Fruit fly (Drosophila melanogaster) whole organism, embryonic: ENCODE results near the gene CG32295.

ENCODE experiments used
- Atf3 ChIP-seq: fragments of 200-800 bp; sonication (Bioruptor generic); optimal IDR thresholded peaks from 3 replicates; lab custom pipeline; 2016; ENCODE audit warnings: missing biosample characterization, missing genetic modification characterization
- Bgb ChIP-seq: fragments of 200-800 bp; sonication (Bioruptor generic); IDR thresholded peaks from 2 replicates; pipeline ENCODE4 v1.3.6; 2022; ENCODE audit warnings: missing biosample characterization, missing genetic modification characterization; ENCODE audit not compliant: partially characterized antibody
- BtbVII ChIP-seq: fragments of 200-800 bp; sonication (Bioruptor generic); optimal IDR thresholded peaks from 3 replicates; lab custom pipeline; 2017; ENCODE audit warnings: missing biosample characterization, mild to moderate bottlenecking, missing genetic modification characterization
- CG10209 ChIP-seq: fragments of 200-800 bp; sonication (Bioruptor generic); optimal IDR thresholded peaks from 3 replicates; lab custom pipeline; 2017; ENCODE audit warnings: missing biosample characterization, mild to moderate bottlenecking, missing genetic modification characterization, missing genetic modification reagents
- CG10274 ChIP-seq: fragments of 200-800 bp; sonication (Bioruptor generic); optimal IDR thresholded peaks from 3 replicates; lab custom pipeline; 2017; ENCODE audit warnings: missing biosample characterization, mild to moderate bottlenecking, missing genetic modification characterization
- CG10321 ChIP-seq: fragments of 200-800 bp; sonication (Bioruptor generic); IDR thresholded peaks from 2 replicates; pipeline ENCODE4 v1.3.6; 2022; ENCODE audit warnings: missing biosample characterization, missing genetic modification characterization
- CG10543 ChIP-seq: fragments of 200-800 bp; sonication (Bioruptor generic); optimal IDR thresholded peaks from 3 replicates; lab custom pipeline; 2017; ENCODE audit warnings: missing biosample characterization, mild to moderate bottlenecking, missing genetic modification characterization, moderate library complexity
- CG12104 ChIP-seq: fragments of 200-800 bp; sonication (Bioruptor generic); optimal IDR thresholded peaks from 3 replicates; lab custom pipeline; 2016; ENCODE audit warnings: missing biosample characterization, missing genetic modification characterization
- CG12219 ChIP-seq: fragments of 200-800 bp; sonication (Bioruptor generic); optimal IDR thresholded peaks from 3 replicates; lab custom pipeline; 2018; ENCODE audit warnings: missing biosample characterization, mild to moderate bottlenecking, missing genetic modification characterization
- CG12236 ChIP-seq: fragments of 200-800 bp; sonication (Bioruptor generic); optimal IDR thresholded peaks from 2 replicates; lab custom pipeline; 2016; ENCODE audit warnings: missing biosample characterization, missing genetic modification characterization
- CG14667 ChIP-seq: fragments of 200-800 bp; sonication (Bioruptor generic); IDR thresholded peaks from 2 replicates; pipeline ENCODE4 v1.3.6; 2022; ENCODE audit warnings: missing biosample characterization, missing genetic modification characterization
- CG15073 ChIP-seq: fragments of 200-800 bp; sonication (Bioruptor generic); optimal IDR thresholded peaks from 2 replicates; lab custom pipeline; 2016; ENCODE audit warnings: missing biosample characterization, missing genetic modification characterization
- CG16863 ChIP-seq: fragments of 200-800 bp; sonication (Bioruptor generic); optimal IDR thresholded peaks from 3 replicates; lab custom pipeline; 2016; ENCODE audit warnings: missing biosample characterization, missing genetic modification characterization
- CG18262 ChIP-seq: fragments of 200-800 bp; optimal IDR thresholded peaks from 3 replicates; lab custom pipeline; 2019; ENCODE audit warnings: missing biosample characterization, mild to moderate bottlenecking, missing genetic modification characterization, moderate library complexity
- CG31224 ChIP-seq: fragments of 200-800 bp; sonication (Bioruptor generic); IDR thresholded peaks from 2 replicates; pipeline ENCODE4 v1.3.6; 2022; ENCODE audit warnings: missing biosample characterization, missing genetic modification characterization
- CG33213 ChIP-seq: fragments of 200-800 bp; sonication (Bioruptor generic); optimal IDR thresholded peaks from 3 replicates; lab custom pipeline; 2016; ENCODE audit warnings: missing biosample characterization, missing genetic modification characterization
- CG33557 ChIP-seq: fragments of 200-800 bp; sonication (Bioruptor generic); optimal IDR thresholded peaks from 2 replicates; lab custom pipeline; 2019; ENCODE audit warnings: missing biosample characterization, mild to moderate bottlenecking, missing genetic modification characterization, moderate library complexity
- CG4328 ChIP-seq: fragments of 200-800 bp; sonication (Bioruptor generic); optimal IDR thresholded peaks from 3 replicates; lab custom pipeline; 2017; ENCODE audit warnings: missing biosample characterization, missing genetic modification reagents, missing genetic modification characterization
- CG43689 ChIP-seq: fragments of 200-800 bp; sonication (Bioruptor generic); IDR thresholded peaks from 2 replicates; pipeline ENCODE4 v1.3.6; 2022; ENCODE audit warnings: missing biosample characterization, missing genetic modification characterization
- CG7372 ChIP-seq: fragments of 200-800 bp; sonication (Bioruptor generic); IDR thresholded peaks from 2 replicates; pipeline ENCODE4 v1.3.6; 2022; ENCODE audit warnings: missing biosample characterization, missing genetic modification characterization
- CG7963 ChIP-seq: fragments of 200-800 bp; sonication (Bioruptor generic); IDR thresholded peaks from 3 replicates; pipeline ENCODE4 v1.3.6; 2022; ENCODE audit warnings: missing biosample characterization, missing genetic modification characterization; ENCODE audit not compliant: partially characterized antibody
- CG7987 ChIP-seq: fragments of 200-800 bp; sonication (Bioruptor generic); optimal IDR thresholded peaks from 2 replicates; lab custom pipeline; 2018; ENCODE audit warnings: missing biosample characterization, mild to moderate bottlenecking, missing genetic modification characterization, moderate library complexity
- CG8765 ChIP-seq: fragments of 200-800 bp; sonication (Bioruptor generic); IDR thresholded peaks from 2 replicates; pipeline ENCODE4 v1.3.6; 2022; ENCODE audit warnings: missing biosample characterization, missing genetic modification characterization
- CTCF ChIP-seq: fragments of 200-800 bp; sonication (Bioruptor generic); optimal IDR thresholded peaks from 2 replicates; lab custom pipeline; 2017; ENCODE audit warnings: missing biosample characterization, mild to moderate bottlenecking, missing genetic modification characterization, moderate library complexity
- D19A ChIP-seq: fragments of 200-800 bp; optimal IDR thresholded peaks from 3 replicates; lab custom pipeline; 2019; ENCODE audit warnings: missing biosample characterization, mild to moderate bottlenecking, missing genetic modification characterization, moderate library complexity
- Dref ChIP-seq: fragments of 200-800 bp; sonication (Bioruptor generic); IDR thresholded peaks from 2 replicates; pipeline ENCODE4 v1.3.6; 2022; ENCODE audit warnings: missing biosample characterization, missing genetic modification characterization
- E2f2 ChIP-seq: fragments of 200-800 bp; sonication (Bioruptor generic); IDR thresholded peaks from 2 replicates; pipeline ENCODE4 v1.3.6; 2022; ENCODE audit warnings: missing biosample characterization, missing genetic modification characterization
- HLH3B ChIP-seq: fragments of 200-800 bp; sonication (Bioruptor generic); IDR thresholded peaks from 2 replicates; pipeline ENCODE4 v1.3.6; 2022; ENCODE audit warnings: missing biosample characterization, missing genetic modification characterization
- Hr3 ChIP-seq: fragments of 200-800 bp; sonication (Bioruptor generic); optimal IDR thresholded peaks from 3 replicates; lab custom pipeline; 2016; ENCODE audit warnings: missing biosample characterization, missing genetic modification characterization
- Meics ChIP-seq: fragments of 200-800 bp; sonication (Bioruptor generic); optimal IDR thresholded peaks from 2 replicates; lab custom pipeline; 2017; ENCODE audit warnings: missing biosample characterization, mild to moderate bottlenecking, missing genetic modification characterization
- Myb ChIP-seq: fragments of 200-800 bp; sonication (Bioruptor generic); optimal IDR thresholded peaks from 2 replicates; lab custom pipeline; 2016; ENCODE audit warnings: missing biosample characterization, missing genetic modification characterization
- Nf-YC ChIP-seq: fragments of 200-800 bp; optimal IDR thresholded peaks from 3 replicates; lab custom pipeline; 2019; ENCODE audit warnings: missing biosample characterization, mild to moderate bottlenecking, missing genetic modification characterization, moderate library complexity
- PHDP ChIP-seq: fragments of 200-800 bp; sonication (Bioruptor generic); optimal IDR thresholded peaks from 3 replicates; lab custom pipeline; 2018; ENCODE audit warnings: missing biosample characterization, mild to moderate bottlenecking, missing genetic modification characterization, moderate library complexity
- Ptx1 ChIP-seq: fragments of 200-800 bp; sonication (Bioruptor generic); IDR thresholded peaks from 2 replicates; pipeline ENCODE4 v1.3.6; 2022; ENCODE audit warnings: missing biosample characterization, missing genetic modification characterization
- TFAM ChIP-seq: fragments of 200-800 bp; sonication (Bioruptor generic); optimal IDR thresholded peaks from 2 replicates; lab custom pipeline; 2017; ENCODE audit warnings: missing biosample characterization, missing genetic modification characterization, inconsistent platforms
- Trl ChIP-seq, 3 experiments: fragments of >200 bp in 2 of 3; fragments of 200-800 bp in 1 of 3; sonication (Bioruptor generic) in 1 of 3; optimal IDR thresholded peaks; 2 replicates in 1 of 3; 3 replicates in 2 of 3; lab custom pipeline; 2016 to 2017; ENCODE audit warnings: missing biosample characterization in 1 of 3, missing genetic modification characterization in 1 of 3
- bigmax ChIP-seq: fragments of 200-800 bp; sonication (Bioruptor generic); optimal IDR thresholded peaks from 2 replicates; lab custom pipeline; 2018; ENCODE audit warnings: missing biosample characterization, mild to moderate bottlenecking, missing genetic modification characterization
- chn ChIP-seq: fragments of 200-800 bp; sonication (Bioruptor generic); optimal IDR thresholded peaks from 2 replicates; lab custom pipeline; 2016; ENCODE audit warnings: missing biosample characterization, missing genetic modification characterization
- croc ChIP-seq: fragments of 200-800 bp; sonication (Bioruptor generic); conservative IDR thresholded peaks from 3 replicates; pipeline ENCODE4 v1.3.6; 2022; ENCODE audit warnings: missing biosample characterization, missing genetic modification characterization
- dati ChIP-seq: fragments of 200-800 bp; sonication (Bioruptor generic); IDR thresholded peaks from 2 replicates; pipeline ENCODE4 v1.3.6; 2022; ENCODE audit warnings: missing biosample characterization, missing genetic modification characterization
- dm ChIP-seq: fragments of 200-800 bp; sonication (Bioruptor generic); optimal IDR thresholded peaks from 3 replicates; lab custom pipeline; 2016; ENCODE audit warnings: missing biosample characterization, missing genetic modification characterization
- dpn ChIP-seq, 2 experiments: fragments of 200-800 bp; sonication (Bioruptor generic); optimal IDR thresholded peaks; 3 replicates each; lab custom pipeline; 2016; ENCODE audit warnings: missing biosample characterization in 2 of 2, missing genetic modification characterization in 2 of 2
- gro ChIP-seq: fragments of 200-800 bp; sonication (Bioruptor generic); optimal IDR thresholded peaks from 2 replicates; lab custom pipeline; 2016; ENCODE audit warnings: missing biosample characterization, missing genetic modification characterization
- onecut ChIP-seq: fragments of 200-800 bp; sonication (Bioruptor generic); IDR thresholded peaks from 2 replicates; pipeline ENCODE4 v1.3.6; 2022; ENCODE audit warnings: missing biosample characterization, missing genetic modification characterization
- pfk ChIP-seq: fragments of 200-800 bp; sonication (Bioruptor generic); optimal IDR thresholded peaks from 2 replicates; lab custom pipeline; 2018; ENCODE audit warnings: missing biosample characterization, mild to moderate bottlenecking, missing genetic modification characterization, moderate library complexity
- pho ChIP-seq: fragments of 200-800 bp; sonication (Bioruptor generic); optimal IDR thresholded peaks from 2 replicates; lab custom pipeline; 2016; ENCODE audit warnings: missing biosample characterization, missing genetic modification characterization
- pita ChIP-seq: fragments of 200-800 bp; sonication (Bioruptor generic); optimal IDR thresholded peaks from 2 replicates; lab custom pipeline; 2017; ENCODE audit warnings: missing biosample characterization, mild to moderate bottlenecking, missing genetic modification characterization
- pros ChIP-seq: fragments of 200-800 bp; sonication (Bioruptor generic); optimal IDR thresholded peaks from 3 replicates; lab custom pipeline; 2019; ENCODE audit warnings: missing biosample characterization, mild to moderate bottlenecking, missing genetic modification characterization, moderate library complexity
- psq ChIP-seq: fragments of 200-800 bp; sonication (Bioruptor generic); optimal IDR thresholded peaks from 2 replicates; lab custom pipeline; 2017; ENCODE audit warnings: missing biosample characterization, missing genetic modification characterization
- so ChIP-seq: fragments of 200-800 bp; sonication (Bioruptor generic); IDR thresholded peaks from 3 replicates; pipeline ENCODE4 v1.3.6; 2022; ENCODE audit warnings: missing biosample characterization, missing genetic modification characterization
- vfl ChIP-seq: fragments of 200-800 bp; sonication (Bioruptor generic); optimal IDR thresholded peaks from 2 replicates; lab custom pipeline; 2016; ENCODE audit warnings: missing biosample characterization, missing genetic modification characterization
- wor ChIP-seq: fragments of 200-800 bp; sonication (Bioruptor generic); IDR thresholded peaks from 2 replicates; pipeline ENCODE4 v1.3.6; 2022; ENCODE audit warnings: missing biosample characterization, missing genetic modification characterization
- zf30C ChIP-seq: fragments of 200-800 bp; sonication (Bioruptor generic); optimal IDR thresholded peaks from 3 replicates; lab custom pipeline; 2018; ENCODE audit warnings: missing biosample characterization, mild to moderate bottlenecking, missing genetic modification characterization

Gene CG32295

dm6 chr3L:2489438-2489837 lies 37.3 kb downstream of the CG32295 start (continued):
- TF ChIP-seq pita (GFP tag; lab: Kevin White, UChicago) (no peak), pfk (peak; percentile 7), dm (no peak), psq (GFP tag; lab: Kevin White, UChicago) (no peak), Nf-YC (tag; lab: Kevin White, UChicago) (no peak), chn (GFP tag; lab: Kevin White, UChicago) (no peak), pros (GFP tag; lab: Kevin White, UChicago) (no peak), croc (GFP tag; lab: Robert Waterston, UW) (no peak), BtbVII (GFP tag; lab: Kevin White, UChicago) (peak; percentile 68), D19A (tag; lab: Kevin White, UChicago) (peak; percentile 32), CG15073 (GFP tag; lab: Kevin White, UChicago) (no peak), PHDP (peak; percentile 35), onecut (GFP tag; lab: Robert Waterston, UW) (peak; percentile 62), CG33557 (GFP tag; lab: Kevin White, UChicago) (peak; percentile 35), Hr3 (GFP tag; lab: Kevin White, UChicago) (no peak), dpn (GFP tag; optimal IDR thresholded peaks at IDR 0.05; lab: Kevin White, UChicago) (peak in 1 of 2 experiments; percentile 15), CG4328 (GFP tag; lab: Kevin White, UChicago) (peak; percentile 62), CG10274 (GFP tag; lab: Kevin White, UChicago) (no peak), wor (GFP tag; lab: Robert Waterston, UW) (no peak), CG7963 (GFP tag; lab: Robert Waterston, UW) (no peak), CG10209 (GFP tag; lab: Kevin White, UChicago) (peak; percentile 37), Trl (optimal IDR thresholded peaks at IDR 0.05; lab: Kevin White, UChicago) (no peak), Trl (GFP tag; optimal IDR thresholded peaks at IDR 0.05; lab: Kevin White, UChicago) (no peak), gro (GFP tag; lab: Kevin White, UChicago) (no peak), CG16863 (GFP tag; lab: Kevin White, UChicago) (no peak), CG33213 (peak; percentile 21), CG8765 (GFP tag; lab: Robert Waterston, UW) (no peak), CG18262 (tag; lab: Kevin White, UChicago) (peak; percentile 52), dati (GFP tag; lab: Robert Waterston, UW) (no peak), CG10321 (GFP tag; lab: Robert Waterston, UW) (no peak), pho (GFP tag; lab: Kevin White, UChicago) (no peak), Myb (no peak), CG12219 (GFP tag; lab: Kevin White, UChicago) (no peak), CG10543 (GFP tag; lab: Kevin White, UChicago) (peak; percentile 27), CG12104 (peak; percentile 60), vfl (no peak), CG7372 (no peak), Atf3 (no peak), Ptx1 (GFP tag; lab: Robert Waterston, UW) (no peak), E2f2 (GFP tag; lab: Robert Waterston, UW) (no peak), CG14667 (GFP tag; lab: Robert Waterston, UW) (no peak), Dref (GFP tag; lab: Robert Waterston, UW) (no peak), Bgb (GFP tag; lab: Robert Waterston, UW) (no peak), zf30C (no peak), Meics (GFP tag; lab: Kevin White, UChicago) (peak; percentile 22), bigmax (GFP tag; lab: Kevin White, UChicago) (no peak), CG31224 (GFP tag; lab: Robert Waterston, UW) (no peak), TFAM (GFP tag; lab: Kevin White, UChicago) (no peak), CG7987 (GFP tag; lab: Kevin White, UChicago) (peak; percentile 80), CTCF (GFP tag; lab: Kevin White, UChicago) (peak; percentile 38), so (GFP tag; lab: Robert Waterston, UW) (0 out of 3 replicates have a peak, but pooled peaks have one; percentile 21), CG43689 (GFP tag; lab: Robert Waterston, UW) (no peak), CG12236 (peak; percentile 44), HLH3B (GFP tag; lab: Robert Waterston, UW) (peak; percentile 45; the same call in 1 of the 2 replicates)
